Fruit fly (Drosophila melanogaster): ENCODE measurements around the gene TwdlL.

TwdlL gene

dm6 chr3R:26636388-26636787 is 10.9 kb upstream of the TwdlL start, which contains the start of gene TwdlS:
TwdlS (plus strand) TSS chr3R:26636688.
- TF ChIP-seq Abd-B (GFP tag; optimal IDR thresholded peaks at IDR 0.05) (no peak), N (GFP tag; optimal IDR thresholded peaks at IDR 0.05) (no peak), Hr83 (GFP tag; optimal IDR thresholded peaks at IDR 0.05; ENCODE audit: poor library complexity, severe bottlenecking) (no peak), woc (GFP tag; optimal IDR thresholded peaks at IDR 0.05) (no peak), Hr78 (GFP tag; optimal IDR thresholded peaks at IDR 0.05) (no peak), h (GFP tag; optimal IDR thresholded peaks at IDR 0.05) (no peak)

dm6 chr3R:26634585-26634984 is 9.1 kb upstream of the TwdlL start, which contains the start of gene TwdlR:
TwdlR (plus strand) TSS chr3R:26634885.
- TF ChIP-seq dmrt93B (GFP tag; optimal IDR thresholded peaks at IDR 0.05) (no peak), Hr83 (GFP tag; optimal IDR thresholded peaks at IDR 0.05; ENCODE audit: poor library complexity, severe bottlenecking) (no peak), ey (GFP tag; optimal IDR thresholded peaks at IDR 0.05) (no peak), Dif (GFP tag; optimal IDR thresholded peaks at IDR 0.05; ENCODE audit: partially characterized antibody) (no peak), Abd-B (GFP tag; optimal IDR thresholded peaks at IDR 0.05) (no peak), rgr (GFP tag; optimal IDR thresholded peaks at IDR 0.05) (no peak), br (GFP tag; optimal IDR thresholded peaks at IDR 0.05) (no peak), sv (GFP tag; optimal IDR thresholded peaks at IDR 0.05) (no peak), Hr78 (GFP tag; optimal IDR thresholded peaks at IDR 0.05) (no peak), Hnf4 (GFP tag; optimal IDR thresholded peaks at IDR 0.05) (no peak), jim (GFP tag; optimal IDR thresholded peaks at IDR 0.05) (no peak), Sp1 (GFP tag; optimal IDR thresholded peaks at IDR 0.05) (no peak), dl (GFP tag; optimal IDR thresholded peaks at IDR 0.05; ENCODE audit: insufficient read depth in 1 of 2, partially characterized antibody in 2 of 2) (no peak), Mio (GFP tag; optimal IDR thresholded peaks at IDR 0.05) (no peak), lola (GFP tag; optimal IDR thresholded peaks at IDR 0.05) (no peak)

dm6 chr3R:26633432-26633831 is 8.0 kb upstream of the TwdlL start, which contains the start of gene TwdlH:
TwdlH (plus strand) TSS chr3R:26633732.
- TF ChIP-seq pan (optimal IDR thresholded peaks at IDR 0.05), result no peak
- TF ChIP-seq Mio (GFP tag; optimal IDR thresholded peaks at IDR 0.05), result no peak

dm6 chr3R:26633010-26633409 is 7.6 kb upstream of the TwdlL start:
- no peak for TF ChIP-seq Rel (GFP tag; optimal IDR thresholded peaks at IDR 0.05)
- TF ChIP-seq Rel (tag; optimal IDR thresholded peaks at IDR 0.05), result no peak
- TF ChIP-seq Hr83 (GFP tag; optimal IDR thresholded peaks at IDR 0.05; ENCODE audit: poor library complexity, severe bottlenecking), result no peak
- TF ChIP-seq usp (GFP tag; optimal IDR thresholded peaks at IDR 0.05), result no peak
- TF ChIP-seq sage (GFP tag; optimal IDR thresholded peaks at IDR 0.05), result no peak
- no peak for TF ChIP-seq ey (GFP tag; optimal IDR thresholded peaks at IDR 0.05)
- no peak for TF ChIP-seq Dif (GFP tag; optimal IDR thresholded peaks at IDR 0.05; ENCODE audit: partially characterized antibody)
- TF ChIP-seq Hnf4 (GFP tag; optimal IDR thresholded peaks at IDR 0.05), result no peak
- TF ChIP-seq N (GFP tag; optimal IDR thresholded peaks at IDR 0.05), result no peak
- TF ChIP-seq jim (GFP tag; optimal IDR thresholded peaks at IDR 0.05), result no peak
- no peak for TF ChIP-seq GATAd (GFP tag; optimal IDR thresholded peaks at IDR 0.05)
- no peak for TF ChIP-seq lola (GFP tag; optimal IDR thresholded peaks at IDR 0.05)
- no peak for TF ChIP-seq Sp1 (GFP tag; optimal IDR thresholded peaks at IDR 0.05)
- no peak for TF ChIP-seq psq (GFP tag; optimal IDR thresholded peaks at IDR 0.05)
- no peak for TF ChIP-seq tai (GFP tag; optimal IDR thresholded peaks at IDR 0.05)
- no peak for TF ChIP-seq dl (GFP tag; optimal IDR thresholded peaks at IDR 0.05; ENCODE audit: insufficient read depth in 1 of 2, partially characterized antibody in 2 of 2)
- TF ChIP-seq CG9705 (GFP tag; optimal IDR thresholded peaks at IDR 0.05), result no peak
- TF ChIP-seq h (GFP tag; optimal IDR thresholded peaks at IDR 0.05), result no peak
- TF ChIP-seq CrebA (GFP tag; optimal IDR thresholded peaks at IDR 0.05; ENCODE audit: borderline replicate concordance), result no peak

dm6 chr3R:26631334-26631919 is 6.0 kb upstream of the TwdlL start, which contains the start of gene TwdlN:
TwdlN (plus strand) TSS chr3R:26631869.
- TF ChIP-seq Sp1 (GFP tag; optimal IDR thresholded peaks at IDR 0.05) (no peak), sv (GFP tag; optimal IDR thresholded peaks at IDR 0.05) (no peak), brk (GFP tag; optimal IDR thresholded peaks at IDR 0.05) (no peak), tai (GFP tag; optimal IDR thresholded peaks at IDR 0.05) (no peak), lola (GFP tag; optimal IDR thresholded peaks at IDR 0.05) (no peak), Vsx2 (GFP tag; optimal IDR thresholded peaks at IDR 0.05; ENCODE audit: partially characterized antibody) (no peak), Hnf4 (GFP tag; optimal IDR thresholded peaks at IDR 0.05) (no peak), dl (GFP tag; optimal IDR thresholded peaks at IDR 0.05; ENCODE audit: insufficient read depth in 1 of 2, partially characterized antibody in 2 of 2) (no peak), foxo (GFP tag; optimal IDR thresholded peaks at IDR 0.05) (no peak), usp (GFP tag; optimal IDR thresholded peaks at IDR 0.05) (no peak), jim (GFP tag; optimal IDR thresholded peaks at IDR 0.05) (no peak), Jra (GFP tag; optimal IDR thresholded peaks at IDR 0.05) (no peak), CrebA (GFP tag; optimal IDR thresholded peaks at IDR 0.05; ENCODE audit: borderline replicate concordance) (no peak), h (GFP tag; optimal IDR thresholded peaks at IDR 0.05) (no peak), CG32264 (GFP tag; optimal IDR thresholded peaks at IDR 0.05) (no peak), HLH106 (tag; optimal IDR thresholded peaks at IDR 0.05) (no peak)
